ENCODE assay signal across 5 fruit fly cellular contexts in genomic region chr3R:30870317-30870878, dm6.
A peak's percentile ranks its signal among the peaks of the same experiment; 100 is the strongest.
TF ChIP-seq lines count a peak whose summit lies in the region.

No protein-coding gene starts in this region.

- TF ChIP-seq CTCF in S2 (optimal IDR thresholded peaks at IDR 0.05; lab: Kevin White, UChicago) = peak; percentile 79 to 93
- TF ChIP-seq CTCF in whole organism, embryonic (GFP tag; optimal IDR thresholded peaks at IDR 0.05; lab: Kevin White, UChicago) = peak; percentile 94

TF ChIP-seq in whole organism, embryonic, 481 proteins besides CTCF, POLR2A, EP300 and RAD21 (continues in another document):
- TF ChIP-seq tap (tag; optimal IDR thresholded peaks at IDR 0.05; lab: Kevin White, UChicago) (no peak), phol (tag; optimal IDR thresholded peaks at IDR 0.05; lab: Kevin White, UChicago) (no peak), CG10209 (GFP tag; optimal IDR thresholded peaks at IDR 0.05; lab: Kevin White, UChicago) (no peak), peb (GFP tag; IDR thresholded peaks at IDR 0.05; lab: Robert Waterston, UW) (no peak), CG8944 (GFP tag; optimal IDR thresholded peaks at IDR 0.05; lab: Kevin White, UChicago) (no peak), Nf-YC (tag; optimal IDR thresholded peaks at IDR 0.05; lab: Kevin White, UChicago) (no peak), CG2199 (GFP tag; IDR thresholded peaks at IDR 0.05; lab: Robert Waterston, UW) (peak; percentile 71; the same call in 2 of the 3 replicates), CrebB (tag; optimal IDR thresholded peaks at IDR 0.05; lab: Kevin White, UChicago) (no peak), Oli (tag; optimal IDR thresholded peaks at IDR 0.05; lab: Kevin White, UChicago) (no peak), trh (GFP tag; optimal IDR thresholded peaks at IDR 0.05; lab: Kevin White, UChicago) (no peak), HLHmδ (GFP tag; optimal IDR thresholded peaks at IDR 0.05; lab: Kevin White, UChicago) (no peak), Doc2 (GFP tag; IDR thresholded peaks at IDR 0.05; lab: Robert Waterston, UW) (no peak), slbo (GFP tag; IDR thresholded peaks at IDR 0.05; lab: Robert Waterston, UW) (peak; percentile 8; the same call in 1 of the 2 replicates), danr (GFP tag; IDR thresholded peaks at IDR 0.05; lab: Robert Waterston, UW) (no peak), Jarid2 (GFP tag; optimal IDR thresholded peaks at IDR 0.05; lab: Kevin White, UChicago) (peak; percentile 13), Chrac-16 (GFP tag; optimal IDR thresholded peaks at IDR 0.05; lab: Kevin White, UChicago) (peak; percentile 11), Bteb2 (GFP tag; optimal IDR thresholded peaks at IDR 0.05; lab: Kevin White, UChicago) (no peak), Xbp1 (GFP tag; optimal IDR thresholded peaks at IDR 0.05; lab: Kevin White, UChicago) (peak; percentile 10), btn (GFP tag; optimal IDR thresholded peaks at IDR 0.05; lab: Kevin White, UChicago) (no peak), CG4328 (GFP tag; optimal IDR thresholded peaks at IDR 0.05; lab: Kevin White, UChicago) (no peak), CG10366 (GFP tag; IDR thresholded peaks at IDR 0.05; lab: Robert Waterston, UW) (no peak), nerfin-1 (tag; optimal IDR thresholded peaks at IDR 0.05; lab: Kevin White, UChicago) (no peak), CG4360 (GFP tag; IDR thresholded peaks at IDR 0.05; lab: Robert Waterston, UW) (no peak)

TF ChIP-seq in whole organism, prepupa, 60 proteins besides CTCF, POLR2A, EP300 and RAD21:
- TF ChIP-seq ss (GFP tag; optimal IDR thresholded peaks at IDR 0.05; lab: Kevin White, UChicago) (no peak), Eip78C (GFP tag; lab: Kevin White, UChicago) (peak; percentile 54)

TF ChIP-seq in whole organism, pupa, 21 proteins besides CTCF, POLR2A, EP300 and RAD21:
- TF ChIP-seq CG8301 (tag; optimal IDR thresholded peaks at IDR 0.05; lab: Kevin White, UChicago) = no peak
- no peak for TF ChIP-seq CG10348 (GFP tag; IDR thresholded peaks at IDR 0.05; lab: Robert Waterston, UW)
- TF ChIP-seq CG32121 (GFP tag; IDR thresholded peaks at IDR 0.05; lab: Robert Waterston, UW) = no peak
- no peak for TF ChIP-seq CG12605 (GFP tag; IDR thresholded peaks at IDR 0.05; lab: Robert Waterston, UW)
- TF ChIP-seq CG17806 (tag; optimal IDR thresholded peaks at IDR 0.05; lab: Kevin White, UChicago) = no peak
- no peak for TF ChIP-seq Snoo (tag; optimal IDR thresholded peaks at IDR 0.05; lab: Kevin White, UChicago)
- no peak for TF ChIP-seq gl (tag; optimal IDR thresholded peaks at IDR 0.05; lab: Kevin White, UChicago)
- TF ChIP-seq CG4496 (GFP tag; IDR thresholded peaks at IDR 0.05; lab: Robert Waterston, UW) = 0 out of 3 replicates have a peak, but pooled peaks have one; percentile 11
- TF ChIP-seq CG8159 (tag; optimal IDR thresholded peaks at IDR 0.05; lab: Kevin White, UChicago) = no peak
- peak; percentile 18 for TF ChIP-seq D1 (tag; optimal IDR thresholded peaks at IDR 0.05; lab: Kevin White, UChicago)
- TF ChIP-seq CG13204 (GFP tag; optimal IDR thresholded peaks at IDR 0.05; lab: Kevin White, UChicago) = no peak
- TF ChIP-seq Pif1A (GFP tag; optimal IDR thresholded peaks at IDR 0.05; lab: Kevin White, UChicago) = no peak
- no peak for TF ChIP-seq CG15710 (tag; optimal IDR thresholded peaks at IDR 0.05; lab: Kevin White, UChicago)
- no peak for TF ChIP-seq CG34367 (tag; optimal IDR thresholded peaks at IDR 0.05; lab: Kevin White, UChicago)
- TF ChIP-seq CG9948 (tag; optimal IDR thresholded peaks at IDR 0.05; lab: Kevin White, UChicago) = no peak

TF ChIP-seq in whole organism, wandering third instar larva, 38 proteins besides CTCF, POLR2A, EP300 and RAD21:
- no peak for TF ChIP-seq brk (GFP tag; optimal IDR thresholded peaks at IDR 0.05; lab: Kevin White, UChicago)
- TF ChIP-seq Myc (optimal IDR thresholded peaks at IDR 0.05; lab: Kevin White, UChicago) = peak; percentile 63
